Worm (Caenorhabditis elegans): ENCODE results near the gene sma-6.

The sma-6 gene

DNA sequence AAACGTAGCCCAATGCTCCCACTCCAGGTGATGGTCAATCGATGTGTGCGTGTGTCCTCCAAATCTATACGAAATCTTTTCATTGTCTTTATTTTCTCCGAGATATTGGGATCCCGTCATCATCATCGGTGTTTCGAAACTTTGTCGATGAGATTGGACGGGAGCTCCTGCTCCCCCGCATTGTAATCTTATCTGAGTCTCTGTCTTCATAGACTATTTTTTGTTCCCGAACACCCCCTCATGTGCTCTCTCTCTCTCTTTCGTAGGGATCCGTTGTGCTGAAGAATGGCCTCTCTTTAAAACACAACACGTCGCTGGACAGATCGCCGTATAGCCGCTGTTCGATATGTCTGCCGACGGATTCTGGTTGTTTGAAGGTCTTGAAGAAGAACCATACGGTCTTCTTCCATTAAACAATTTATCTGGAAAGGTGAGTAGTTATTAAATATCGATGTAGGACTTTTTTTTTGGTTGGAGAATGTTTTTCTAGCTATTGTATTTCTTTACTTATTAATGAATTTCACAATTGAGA, 21.0 kb upstream of the sma-6 start, which contains the start of gene C29F5.1:
TSS of gene C29F5.1 (plus strand) at position 317 of the 532 bp plus-strand sequence.
- TF ChIP-seq rnt-1 (tag; optimal IDR thresholded peaks at IDR 0.05) (peak; percentile 29), ztf-16 (tag; optimal IDR thresholded peaks at IDR 0.05) (no peak), nhr-11 (tag; optimal IDR thresholded peaks at IDR 0.05) (no peak), unc-55 (GFP tag; optimal IDR thresholded peaks at IDR 0.05) (peak; percentile 9), ceh-18 (tag; optimal IDR thresholded peaks at IDR 0.05) (peak; percentile 69), pha-4 (tag; optimal IDR thresholded peaks at IDR 0.05) (no peak)

DNA sequence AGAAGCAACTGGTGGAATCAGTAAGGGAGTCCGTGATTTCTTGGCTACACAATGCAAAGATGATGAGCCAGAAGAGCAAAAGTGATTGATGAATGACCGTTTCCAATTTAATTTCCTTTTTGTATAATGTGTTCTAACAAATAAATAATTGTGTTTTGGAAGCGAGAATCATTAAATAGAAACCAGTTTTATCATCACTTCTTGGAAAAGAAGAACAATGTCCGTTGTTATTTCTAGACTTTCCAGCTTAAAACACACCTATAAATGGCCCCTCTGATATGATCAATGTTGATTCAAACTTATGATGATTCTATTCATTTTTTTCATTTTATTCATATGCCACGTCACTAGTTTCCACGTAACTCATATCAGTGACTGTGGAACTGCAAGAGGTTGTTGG, 18.2 kb upstream of the sma-6 start, which contains the start of gene C29F5.8:
TSS of gene C29F5.8 (plus strand) at position 301 of the 400 bp plus-strand sequence.
- TF ChIP-seq sox-2 (GFP tag; IDR thresholded peaks at IDR 0.05) (no peak), syd-9 (tag; optimal IDR thresholded peaks at IDR 0.05) (no peak), lim-6 (tag; optimal IDR thresholded peaks at IDR 0.05) (no peak), hlh-8 (tag; optimal IDR thresholded peaks at IDR 0.05) (no peak), zip-5 (tag; optimal IDR thresholded peaks at IDR 0.05) (no peak), hlh-15 (tag; optimal IDR thresholded peaks at IDR 0.05) (no peak), ceh-24 (tag; optimal IDR thresholded peaks at IDR 0.05) (no peak), madf-2 (tag; optimal IDR thresholded peaks at IDR 0.05) (no peak), dve-1 (tag; optimal IDR thresholded peaks at IDR 0.05) (no peak), K02D7.2 (tag; optimal IDR thresholded peaks at IDR 0.05) (no peak), mec-3 (tag; optimal IDR thresholded peaks at IDR 0.05; ENCODE audit: borderline replicate concordance) (no peak), tbx-7 (tag; optimal IDR thresholded peaks at IDR 0.05) (no peak), pros-1 (tag; optimal IDR thresholded peaks at IDR 0.05) (no peak), T23F11.4 (GFP tag; optimal IDR thresholded peaks at IDR 0.05) (no peak), sdc-2 (tag; optimal IDR thresholded peaks at IDR 0.05) (no peak), unc-55 (GFP tag; optimal IDR thresholded peaks at IDR 0.05) (no peak)

DNA sequence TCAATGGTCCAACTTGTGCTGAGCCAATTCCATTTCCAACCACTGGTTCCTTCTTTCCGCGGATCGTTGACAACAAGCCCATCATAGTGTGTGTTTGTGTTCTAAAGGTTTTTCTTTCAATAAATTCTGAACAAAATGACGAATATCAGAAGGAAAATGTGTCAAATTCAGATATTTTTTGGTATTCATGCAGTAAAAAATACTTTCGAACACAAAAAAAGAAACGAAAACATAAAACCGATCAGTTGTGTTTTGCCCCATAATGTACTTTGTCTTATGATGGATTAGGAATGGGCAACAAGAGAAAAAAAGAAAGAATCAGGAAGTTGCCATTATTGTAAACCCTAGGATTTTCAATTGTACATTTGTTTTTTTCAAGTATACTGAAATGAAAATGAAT, 15.1 kb upstream of the sma-6 start, which contains the start of gene glb-10:
TSS of gene glb-10 (minus strand) at position 101 of the 400 bp plus-strand sequence.
- no peak for TF ChIP-seq nhr-11 (tag; optimal IDR thresholded peaks at IDR 0.05)
- TF ChIP-seq nhr-232 (tag; optimal IDR thresholded peaks at IDR 0.05): no peak
- no peak for TF ChIP-seq ceh-18 (tag; optimal IDR thresholded peaks at IDR 0.05)
- no peak for TF ChIP-seq ceh-31 (tag; optimal IDR thresholded peaks at IDR 0.05)
- no peak for TF ChIP-seq unc-55 (GFP tag; optimal IDR thresholded peaks at IDR 0.05)
- TF ChIP-seq mec-3 (tag; optimal IDR thresholded peaks at IDR 0.05; ENCODE audit: borderline replicate concordance): no peak
- TF ChIP-seq sox-2 (GFP tag; IDR thresholded peaks at IDR 0.05): no peak
- TF ChIP-seq K02D7.2 (tag; optimal IDR thresholded peaks at IDR 0.05): no peak
- TF ChIP-seq pag-3 (tag; optimal IDR thresholded peaks at IDR 0.05; ENCODE audit: borderline replicate concordance): no peak
- no peak for TF ChIP-seq hlh-30 (tag; optimal IDR thresholded peaks at IDR 0.05; ENCODE audit: insufficient read depth)
- TF ChIP-seq C08G9.2 (tag; optimal IDR thresholded peaks at IDR 0.05): no peak
- no peak for TF ChIP-seq ref-2 (tag; optimal IDR thresholded peaks at IDR 0.05)
- TF ChIP-seq ama-1 (optimal IDR thresholded peaks at IDR 0.05): no peak
- TF ChIP-seq elt-2 (tag; optimal IDR thresholded peaks at IDR 0.05): no peak

DNA sequence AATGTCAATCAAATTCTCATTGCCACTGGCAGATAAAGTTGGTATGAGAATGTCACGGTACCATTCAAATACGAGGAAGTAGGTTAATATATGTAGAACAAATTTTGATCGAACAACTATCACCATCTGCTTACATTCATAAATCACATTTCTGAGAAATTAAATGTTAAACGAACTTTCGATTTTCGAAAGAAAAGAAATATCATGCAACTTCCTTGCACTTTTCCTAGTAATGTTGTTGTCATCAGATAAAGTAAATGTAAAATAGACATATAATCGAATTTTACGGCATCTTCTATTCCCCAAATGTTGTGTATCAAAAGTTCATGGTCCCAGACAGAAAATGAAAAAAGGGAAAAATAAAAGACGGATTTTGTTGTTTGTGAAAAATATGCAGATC, 12.8 kb upstream of the sma-6 start:
- TF ChIP-seq ceh-14 (tag; optimal IDR thresholded peaks at IDR 0.05): no peak
- no peak for TF ChIP-seq elt-2 (tag; optimal IDR thresholded peaks at IDR 0.05)
- no peak for TF ChIP-seq F13H6.1 (tag; optimal IDR thresholded peaks at IDR 0.05)
- no peak for TF ChIP-seq lim-6 (tag; optimal IDR thresholded peaks at IDR 0.05)
- no peak for TF ChIP-seq elt-4 (tag; optimal IDR thresholded peaks at IDR 0.05)
- TF ChIP-seq unc-86 (tag; optimal IDR thresholded peaks at IDR 0.05): no peak
- TF ChIP-seq ztf-16 (tag; optimal IDR thresholded peaks at IDR 0.05): no peak
- TF ChIP-seq pha-4 (tag; optimal IDR thresholded peaks at IDR 0.05): no peak
- TF ChIP-seq ceh-19 (GFP tag; optimal IDR thresholded peaks at IDR 0.05): no peak
- no peak for TF ChIP-seq C38D4.7 (GFP tag; optimal IDR thresholded peaks at IDR 0.05)
- TF ChIP-seq fkh-10 (GFP tag; optimal IDR thresholded peaks at IDR 0.05): no peak
- no peak for TF ChIP-seq unc-3 (GFP tag; conservative IDR thresholded peaks at IDR 0.05)
- no peak for TF ChIP-seq unc-3 (tag; optimal IDR thresholded peaks at IDR 0.05)

Data from whole organism, late embryonic.